Worm (Caenorhabditis elegans) whole organism, late embryonic: ENCODE results near the gene srsx-27.
A peak's percentile ranks its signal among the peaks of the same experiment; 100 is the strongest.

Source experiments
- C38D4.7 ChIP-seq: fragments of 200-800 bp; sonication (Bioruptor generic); optimal IDR thresholded peaks from 2 replicates; lab custom pipeline; 2018; ENCODE audit warnings: mild to moderate bottlenecking, missing genetic modification characterization, moderate library complexity, missing compliant biosample characterization
- F13H6.1 ChIP-seq: sonication (generic microtip); optimal IDR thresholded peaks from 2 replicates; lab custom pipeline; 2016; ENCODE audit warnings: missing genetic modification characterization, missing compliant biosample characterization
- K02D7.2 ChIP-seq: sonication (generic microtip); optimal IDR thresholded peaks from 2 replicates; lab custom pipeline; 2017; ENCODE audit warnings: mild to moderate bottlenecking, missing genetic modification characterization, missing compliant biosample characterization
- K09A11.1 ChIP-seq: sonication (generic microtip); optimal IDR thresholded peaks from 2 replicates; lab custom pipeline; 2017; ENCODE audit warnings: antibody characterized with exemption, mild to moderate bottlenecking, missing genetic modification characterization, missing compliant biosample characterization; ENCODE audit not compliant: insufficient read depth
- Y22D7AL.16 ChIP-seq: sonication (generic microtip); optimal IDR thresholded peaks from 2 replicates; lab custom pipeline; 2016; ENCODE audit warnings: missing genetic modification characterization, missing compliant biosample characterization
- ama-1 ChIP-seq: fragments of 150-350 bp; optimal IDR thresholded peaks from 2 replicates; lab custom pipeline; 2014
- ceh-14 ChIP-seq: sonication (generic microtip); optimal IDR thresholded peaks from 2 replicates; lab custom pipeline; 2016; ENCODE audit warnings: missing genotype, missing genetic modification characterization, missing compliant biosample characterization
- ceh-19 ChIP-seq: fragments of 200-800 bp; sonication (Bioruptor generic); optimal IDR thresholded peaks from 2 replicates; lab custom pipeline; 2018; ENCODE audit warnings: mild to moderate bottlenecking, missing genetic modification characterization, missing compliant biosample characterization
- ceh-2 ChIP-seq: sonication (generic microtip); optimal IDR thresholded peaks from 2 replicates; lab custom pipeline; 2016; ENCODE audit warnings: missing genotype, missing genetic modification characterization, missing compliant biosample characterization
- ceh-30 ChIP-seq: fragments of 150-350 bp; optimal IDR thresholded peaks from 2 replicates; lab custom pipeline; 2014; ENCODE audit warnings: missing biosample characterization, missing genetic modification characterization
- ceh-31 ChIP-seq: sonication (generic microtip); optimal IDR thresholded peaks from 2 replicates; lab custom pipeline; 2016; ENCODE audit warnings: missing genetic modification characterization, missing compliant biosample characterization
- ceh-34 ChIP-seq: sonication (generic microtip); optimal IDR thresholded peaks from 2 replicates; lab custom pipeline; 2016; ENCODE audit warnings: mild to moderate bottlenecking, missing genetic modification characterization, missing compliant biosample characterization
- ceh-45 ChIP-seq: fragments of 200-800 bp; sonication (Bioruptor generic); IDR thresholded peaks from 2 replicates; pipeline ENCODE4 v1.3.6; 2022; ENCODE audit warnings: missing genetic modification reagents, missing genetic modification characterization, missing compliant biosample characterization
- ceh-48 ChIP-seq: sonication (generic microtip); optimal IDR thresholded peaks from 2 replicates; lab custom pipeline; 2016; ENCODE audit warnings: missing genetic modification characterization, inconsistent platforms, missing compliant biosample characterization
- ceh-6 ChIP-seq: fragments of 200-800 bp; sonication (Bioruptor generic); optimal IDR thresholded peaks from 2 replicates; lab custom pipeline; 2018; ENCODE audit warnings: mild to moderate bottlenecking, missing genetic modification characterization, missing compliant biosample characterization
- ceh-9 ChIP-seq: sonication (generic microtip); optimal IDR thresholded peaks from 2 replicates; lab custom pipeline; 2016; ENCODE audit warnings: mild to moderate bottlenecking, missing genetic modification characterization, inconsistent platforms, missing compliant biosample characterization
- che-1 ChIP-seq: sonication (generic microtip); optimal IDR thresholded peaks from 2 replicates; lab custom pipeline; 2016; ENCODE audit warnings: mild to moderate bottlenecking, missing genetic modification characterization, missing compliant biosample characterization
- dmd-4 ChIP-seq: sonication (generic microtip); optimal IDR thresholded peaks from 2 replicates; lab custom pipeline; 2016; ENCODE audit warnings: borderline replicate concordance, missing genetic modification characterization, missing compliant biosample characterization
- elt-2 ChIP-seq: sonication (generic microtip); optimal IDR thresholded peaks from 2 replicates; lab custom pipeline; 2016; ENCODE audit warnings: missing genetic modification reagents, missing genetic modification characterization, missing compliant biosample characterization
- elt-4 ChIP-seq: sonication (generic microtip); optimal IDR thresholded peaks from 2 replicates; lab custom pipeline; 2016; ENCODE audit warnings: missing genetic modification characterization, missing compliant biosample characterization
- eyg-1 ChIP-seq: sonication (generic microtip); optimal IDR thresholded peaks from 2 replicates; lab custom pipeline; 2016; ENCODE audit warnings: missing genotype, missing genetic modification characterization, missing compliant biosample characterization
- fax-1 ChIP-seq: sonication (generic microtip); optimal IDR thresholded peaks from 2 replicates; lab custom pipeline; 2016; ENCODE audit warnings: missing genotype, missing genetic modification characterization, missing compliant biosample characterization
- fkh-10 ChIP-seq: fragments of 150-350 bp; optimal IDR thresholded peaks from 2 replicates; lab custom pipeline; 2014; ENCODE audit warnings: missing biosample characterization, missing genetic modification reagents, missing genetic modification characterization
- fkh-6 ChIP-seq: sonication (generic microtip); optimal IDR thresholded peaks from 2 replicates; lab custom pipeline; 2016; ENCODE audit warnings: missing genetic modification characterization, missing compliant biosample characterization
- gmeb-2 ChIP-seq: sonication (generic microtip); optimal IDR thresholded peaks from 2 replicates; lab custom pipeline; 2016; ENCODE audit warnings: missing genetic modification characterization, inconsistent platforms, missing compliant biosample characterization
- hlh-13 ChIP-seq: fragments of 200-800 bp; sonication (Bioruptor generic); optimal IDR thresholded peaks from 2 replicates; lab custom pipeline; 2018; ENCODE audit warnings: mild to moderate bottlenecking, missing genetic modification characterization, missing compliant biosample characterization
- hlh-15 ChIP-seq: sonication (generic microtip); optimal IDR thresholded peaks from 2 replicates; lab custom pipeline; 2016; ENCODE audit warnings: missing genetic modification characterization, missing compliant biosample characterization
- hlh-30 ChIP-seq: sonication (generic microtip); optimal IDR thresholded peaks from 2 replicates; lab custom pipeline; 2017; ENCODE audit warnings: antibody characterized with exemption, missing genetic modification characterization, missing compliant biosample characterization; ENCODE audit not compliant: insufficient read depth
- hlh-8 ChIP-seq: sonication (generic microtip); optimal IDR thresholded peaks from 2 replicates; lab custom pipeline; 2016; ENCODE audit warnings: missing genotype, missing genetic modification characterization, missing compliant biosample characterization
- mec-3 ChIP-seq: sonication (generic microtip); optimal IDR thresholded peaks from 2 replicates; lab custom pipeline; 2016; ENCODE audit warnings: borderline replicate concordance, missing genetic modification characterization, missing compliant biosample characterization
- nfya-1 ChIP-seq: sonication (generic microtip); optimal IDR thresholded peaks from 2 replicates; lab custom pipeline; 2017; ENCODE audit warnings: missing genetic modification characterization, mild to moderate bottlenecking, missing compliant biosample characterization, antibody characterized with exemption, moderate library complexity
- nhr-11 ChIP-seq: fragments of 150-350 bp; optimal IDR thresholded peaks from 2 replicates; lab custom pipeline; 2014; ENCODE audit warnings: missing biosample characterization, missing genetic modification characterization
- nhr-232 ChIP-seq: sonication (generic microtip); optimal IDR thresholded peaks from 2 replicates; lab custom pipeline; 2016; ENCODE audit warnings: missing genetic modification characterization, missing compliant biosample characterization
- npax-4 ChIP-seq: sonication (generic microtip); optimal IDR thresholded peaks from 2 replicates; lab custom pipeline; 2016; ENCODE audit warnings: missing genetic modification characterization, missing compliant biosample characterization
- odd-2 ChIP-seq: sonication (generic microtip); optimal IDR thresholded peaks from 2 replicates; lab custom pipeline; 2017; ENCODE audit warnings: antibody characterized with exemption, mild to moderate bottlenecking, missing genetic modification characterization, missing compliant biosample characterization
- pag-3 ChIP-seq: sonication (generic microtip); optimal IDR thresholded peaks from 2 replicates; lab custom pipeline; 2016; ENCODE audit warnings: missing compliant biosample characterization, missing genetic modification characterization, borderline replicate concordance
- pat-9 ChIP-seq: fragments of 200-800 bp; sonication (Bioruptor generic); optimal IDR thresholded peaks from 2 replicates; lab custom pipeline; 2018; ENCODE audit warnings: mild to moderate bottlenecking, missing genetic modification characterization, moderate library complexity, missing compliant biosample characterization
- pax-1 ChIP-seq: fragments of 150-350 bp; optimal IDR thresholded peaks from 2 replicates; lab custom pipeline; 2014; ENCODE audit warnings: missing biosample characterization, missing genetic modification characterization
- pha-4 ChIP-seq: fragments of 150-350 bp; optimal IDR thresholded peaks from 2 replicates; lab custom pipeline; 2018; ENCODE audit warnings: missing biosample characterization, missing genetic modification reagents, missing genetic modification characterization
- rnt-1 ChIP-seq: sonication (generic microtip); optimal IDR thresholded peaks from 2 replicates; lab custom pipeline; 2016; ENCODE audit warnings: missing genetic modification characterization, missing compliant biosample characterization
- sdc-2 ChIP-seq: sonication (generic microtip); optimal IDR thresholded peaks from 2 replicates; lab custom pipeline; 2016; ENCODE audit warnings: missing genotype, missing genetic modification characterization, missing compliant biosample characterization
- sox-2 ChIP-seq: fragments of 200-800 bp; sonication (Bioruptor generic); IDR thresholded peaks from 2 replicates; pipeline ENCODE4 v1.3.6; 2022; ENCODE audit warnings: missing genetic modification reagents, missing genetic modification characterization, missing compliant biosample characterization
- sox-4 ChIP-seq: sonication (generic microtip); optimal IDR thresholded peaks from 2 replicates; lab custom pipeline; 2017; ENCODE audit warnings: mild to moderate bottlenecking, missing genetic modification characterization, inconsistent platforms, missing compliant biosample characterization
- syd-9 ChIP-seq: sonication (generic microtip); optimal IDR thresholded peaks from 2 replicates; lab custom pipeline; 2016; ENCODE audit warnings: mild to moderate bottlenecking, missing genetic modification characterization, moderate library complexity, missing compliant biosample characterization
- tbx-2 ChIP-seq: sonication (generic microtip); optimal IDR thresholded peaks from 2 replicates; lab custom pipeline; 2016; ENCODE audit warnings: missing genetic modification characterization, missing compliant biosample characterization
- tbx-7 ChIP-seq: sonication (generic microtip); optimal IDR thresholded peaks from 2 replicates; lab custom pipeline; 2016; ENCODE audit warnings: missing genotype, missing genetic modification characterization, missing compliant biosample characterization
- ttx-3 ChIP-seq: sonication (generic microtip); optimal IDR thresholded peaks from 2 replicates; lab custom pipeline; 2016; ENCODE audit warnings: missing genetic modification reagents, missing genetic modification characterization, missing compliant biosample characterization
- unc-3 ChIP-seq, 2 experiments: fragments of 200-800 bp in 1 of 2; sonication (Bioruptor generic) in 1 of 2; sonication (generic microtip) in 1 of 2; conservative IDR thresholded peaks in 1 of 2; optimal IDR thresholded peaks in 1 of 2; 2 replicates each; pipeline versions ENCODE4 v1.3.6 to Lab custom; 2016 to 2022; ENCODE audit warnings: missing compliant biosample characterization in 2 of 2, missing genetic modification characterization in 2 of 2, missing genetic modification reagents in 1 of 2
- unc-55 ChIP-seq: sonication (generic microtip); optimal IDR thresholded peaks from 2 replicates; lab custom pipeline; 2017; ENCODE audit warnings: missing biosample characterization, missing genetic modification reagents, missing genetic modification characterization
- zip-5 ChIP-seq: sonication (generic microtip); optimal IDR thresholded peaks from 2 replicates; lab custom pipeline; 2016; ENCODE audit warnings: missing genetic modification characterization, missing compliant biosample characterization
- ztf-16 ChIP-seq: sonication (generic microtip); optimal IDR thresholded peaks from 2 replicates; lab custom pipeline; 2017; ENCODE audit warnings: missing genetic modification characterization, missing compliant biosample characterization

Gene srsx-27

ce11 chrV:10173653-10174052 lies 23.8 kb downstream of the srsx-27 start, which contains the start of gene egl-3:
egl-3 (minus strand) TSS chrV:10173753.
- TF ChIP-seq ttx-3 (tag; lab: Kevin White, UChicago), result no peak

ce11 chrV:10174632-10175075 lies 24.8 kb downstream of the srsx-27 start:
- TF ChIP-seq ceh-14 (tag; lab: Kevin White, UChicago) (peak; percentile 83), nfya-1 (peak; percentile 96), sdc-2 (tag; lab: Kevin White, UChicago) (no peak), elt-2 (tag; lab: Kevin White, UChicago) (no peak), ceh-2 (tag; lab: Kevin White, UChicago) (no peak), ceh-6 (GFP tag; lab: Kevin White, UChicago) (no peak), unc-3 (GFP tag; conservative IDR thresholded peaks at IDR 0.05; lab: Robert Waterston, UW) (no peak), unc-3 (tag; optimal IDR thresholded peaks at IDR 0.05; lab: Kevin White, UChicago) (peak; percentile 32), zip-5 (no peak), K09A11.1 (tag; lab: Kevin White, UChicago) (no peak), pat-9 (tag; lab: Kevin White, UChicago) (no peak), pag-3 (tag; lab: Kevin White, UChicago) (no peak), sox-4 (tag; lab: Kevin White, UChicago) (no peak), sox-2 (GFP tag; lab: Robert Waterston, UW) (no peak), nhr-11 (tag; lab: Kevin White, UChicago) (no peak), fkh-6 (no peak), ceh-30 (tag; lab: Kevin White, UChicago) (no peak), eyg-1 (tag; lab: Kevin White, UChicago) (no peak), ttx-3 (tag; lab: Kevin White, UChicago) (no peak), pax-1 (tag; lab: Kevin White, UChicago) (no peak), syd-9 (no peak), fax-1 (tag; lab: Kevin White, UChicago) (no peak), fkh-10 (GFP tag; lab: Kevin White, UChicago) (no peak), ceh-45 (GFP tag; lab: Robert Waterston, UW) (no peak), elt-4 (tag; lab: Kevin White, UChicago) (no peak), tbx-7 (tag; lab: Kevin White, UChicago) (no peak), tbx-2 (peak; percentile 37), Y22D7AL.16 (no peak), dmd-4 (no peak), F13H6.1 (tag; lab: Kevin White, UChicago) (no peak), gmeb-2 (no peak), che-1 (tag; lab: Kevin White, UChicago) (no peak), ztf-16 (tag; lab: Kevin White, UChicago) (no peak), unc-55 (no peak), ceh-9 (no peak), C38D4.7 (GFP tag; lab: Kevin White, UChicago) (no peak), ama-1 (lab: Kevin White, UChicago) (no peak), hlh-30 (tag; lab: Kevin White, UChicago) (peak; percentile 66), mec-3 (tag; lab: Kevin White, UChicago) (no peak), ceh-34 (tag; lab: Kevin White, UChicago) (peak; percentile 24), ceh-19 (GFP tag; lab: Kevin White, UChicago) (peak; percentile 31), ceh-31 (tag; lab: Kevin White, UChicago) (peak; percentile 82), rnt-1 (no peak), K02D7.2 (tag; lab: Kevin White, UChicago) (no peak), hlh-15 (no peak), hlh-8 (tag; lab: Kevin White, UChicago) (no peak), ceh-48 (tag; lab: Kevin White, UChicago) (peak; percentile 99), npax-4 (no peak), nhr-232 (no peak), pha-4 (tag; lab: Kevin White, UChicago) (no peak), hlh-13 (GFP tag; lab: Kevin White, UChicago) (no peak), odd-2 (tag; lab: Kevin White, UChicago) (no peak)
